Fruit fly (Drosophila melanogaster) whole organism, embryonic: ENCODE data around the gene CG16790.
A peak's percentile ranks its signal among the peaks of the same experiment; 100 is the strongest.

ENCODE experiments used
- Ada2b ChIP-seq: fragments of 200-800 bp; sonication (Bioruptor generic); IDR thresholded peaks from 2 replicates; pipeline ENCODE4 v1.3.6; 2022; ENCODE audit warnings: missing biosample characterization, missing genetic modification characterization
- Antp ChIP-seq: fragments of 200-800 bp; sonication (Bioruptor generic); optimal IDR thresholded peaks from 3 replicates; lab custom pipeline; 2016; ENCODE audit warnings: missing biosample characterization, missing genetic modification characterization
- Atf-2 ChIP-seq: fragments of 200-800 bp; sonication (Bioruptor generic); optimal IDR thresholded peaks from 2 replicates; lab custom pipeline; 2016; ENCODE audit warnings: missing biosample characterization, missing genetic modification characterization
- CG10267 ChIP-seq: fragments of 200-800 bp; sonication (Bioruptor generic); optimal IDR thresholded peaks from 2 replicates; lab custom pipeline; 2018; ENCODE audit warnings: missing biosample characterization, mild to moderate bottlenecking, missing genetic modification characterization, moderate library complexity
- CG10462 ChIP-seq: fragments of 200-800 bp; sonication (Bioruptor generic); optimal IDR thresholded peaks from 2 replicates; lab custom pipeline; 2016; ENCODE audit warnings: missing biosample characterization, missing genetic modification characterization
- CG11695 ChIP-seq: fragments of 200-800 bp; sonication (Bioruptor generic); IDR thresholded peaks from 3 replicates; pipeline ENCODE4 v1.3.6; 2022; ENCODE audit warnings: missing biosample characterization, missing genetic modification characterization
- CG12744 ChIP-seq: fragments of 200-800 bp; sonication (Bioruptor generic); optimal IDR thresholded peaks from 2 replicates; lab custom pipeline; 2016; ENCODE audit warnings: missing biosample characterization, missing genetic modification characterization
- CG12942 ChIP-seq: fragments of 200-800 bp; sonication (Bioruptor generic); optimal IDR thresholded peaks from 3 replicates; lab custom pipeline; 2016; ENCODE audit warnings: missing biosample characterization, missing genetic modification characterization
- CG13624 ChIP-seq: fragments of 200-800 bp; sonication (Bioruptor generic); optimal IDR thresholded peaks from 2 replicates; lab custom pipeline; 2016; ENCODE audit warnings: missing biosample characterization, missing genetic modification characterization
- CG1529 ChIP-seq: fragments of 200-800 bp; sonication (Bioruptor generic); optimal IDR thresholded peaks from 3 replicates; lab custom pipeline; 2018; ENCODE audit warnings: missing biosample characterization, missing genetic modification characterization
- CG16813 ChIP-seq: fragments of 200-800 bp; sonication (Bioruptor generic); IDR thresholded peaks from 3 replicates; pipeline ENCODE4 v1.3.6; 2022; ENCODE audit warnings: missing biosample characterization, missing genetic modification characterization; ENCODE audit not compliant: partially characterized antibody
- CG17359 ChIP-seq: fragments of 200-800 bp; sonication (Bioruptor generic); optimal IDR thresholded peaks from 3 replicates; lab custom pipeline; 2018; ENCODE audit warnings: missing biosample characterization, mild to moderate bottlenecking, missing genetic modification characterization, moderate library complexity
- CG18619 ChIP-seq: fragments of 200-800 bp; sonication (Bioruptor generic); optimal IDR thresholded peaks from 3 replicates; lab custom pipeline; 2017; ENCODE audit warnings: missing biosample characterization, mild to moderate bottlenecking, missing genetic modification characterization
- CG2120 ChIP-seq: fragments of 200-800 bp; sonication (Bioruptor generic); optimal IDR thresholded peaks from 3 replicates; lab custom pipeline; 2016; ENCODE audit warnings: missing biosample characterization, missing genetic modification characterization
- CG2199 ChIP-seq: fragments of 200-800 bp; sonication (Bioruptor generic); IDR thresholded peaks from 3 replicates; pipeline ENCODE4 v1.3.6; 2022; ENCODE audit warnings: missing biosample characterization, missing genetic modification characterization
- CG30403 ChIP-seq: fragments of 200-800 bp; sonication (Bioruptor generic); optimal IDR thresholded peaks from 3 replicates; lab custom pipeline; 2016; ENCODE audit warnings: missing biosample characterization, missing genetic modification characterization
- CG3407 ChIP-seq: fragments of 200-800 bp; sonication (Bioruptor generic); optimal IDR thresholded peaks from 2 replicates; lab custom pipeline; 2018; ENCODE audit warnings: missing biosample characterization, mild to moderate bottlenecking, missing genetic modification characterization
- CG3847 ChIP-seq: fragments of 200-800 bp; sonication (Bioruptor generic); IDR thresholded peaks from 2 replicates; pipeline ENCODE4 v1.3.6; 2022; ENCODE audit warnings: missing biosample characterization, missing genetic modification characterization
- CG6689 ChIP-seq: fragments of 200-800 bp; sonication (Bioruptor generic); IDR thresholded peaks from 2 replicates; pipeline ENCODE4 v1.3.6; 2022; ENCODE audit warnings: missing biosample characterization, missing genetic modification characterization
- CG6791 ChIP-seq: fragments of 200-800 bp; sonication (Bioruptor generic); IDR thresholded peaks from 3 replicates; pipeline ENCODE4 v1.3.6; 2022; ENCODE audit warnings: missing biosample characterization, missing genetic modification characterization; ENCODE audit not compliant: partially characterized antibody
- CG7786 ChIP-seq: fragments of 200-800 bp; sonication (Bioruptor generic); optimal IDR thresholded peaks from 2 replicates; lab custom pipeline; 2016; ENCODE audit warnings: missing biosample characterization, missing genetic modification characterization
- Camta ChIP-seq: fragments of 200-800 bp; sonication (Bioruptor generic); optimal IDR thresholded peaks from 2 replicates; lab custom pipeline; 2016; ENCODE audit warnings: missing biosample characterization, missing genetic modification characterization
- CrebB ChIP-seq: fragments of 200-800 bp; sonication (Bioruptor generic); optimal IDR thresholded peaks from 3 replicates; lab custom pipeline; 2018; ENCODE audit warnings: missing biosample characterization, mild to moderate bottlenecking, missing genetic modification characterization
- D19A ChIP-seq: fragments of 200-800 bp; optimal IDR thresholded peaks from 3 replicates; lab custom pipeline; 2019; ENCODE audit warnings: missing biosample characterization, mild to moderate bottlenecking, missing genetic modification characterization, moderate library complexity
- Deaf1 ChIP-seq: fragments of 200-800 bp; optimal IDR thresholded peaks from 3 replicates; lab custom pipeline; 2019; ENCODE audit warnings: missing biosample characterization, mild to moderate bottlenecking, missing genetic modification characterization, moderate library complexity
- Doc2 ChIP-seq: fragments of 200-800 bp; sonication (Bioruptor generic); IDR thresholded peaks from 2 replicates; pipeline ENCODE4 v1.3.6; 2022; ENCODE audit warnings: missing biosample characterization, missing genetic modification characterization
- Dp ChIP-seq: fragments of 200-800 bp; sonication (Bioruptor generic); optimal IDR thresholded peaks from 2 replicates; lab custom pipeline; 2018; ENCODE audit warnings: missing biosample characterization, mild to moderate bottlenecking, missing genetic modification characterization, moderate library complexity
- Optix ChIP-seq: fragments of 200-800 bp; sonication (Bioruptor generic); IDR thresholded peaks from 3 replicates; pipeline ENCODE4 v1.3.6; 2022; ENCODE audit warnings: missing biosample characterization, missing genetic modification characterization
- Sox100B ChIP-seq: fragments of 200-800 bp; sonication (Bioruptor generic); optimal IDR thresholded peaks from 3 replicates; lab custom pipeline; 2018; ENCODE audit warnings: missing biosample characterization, mild to moderate bottlenecking, missing genetic modification characterization
- Spps ChIP-seq: fragments of 200-800 bp; sonication (Bioruptor generic); optimal IDR thresholded peaks from 2 replicates; lab custom pipeline; 2018; ENCODE audit warnings: missing biosample characterization, mild to moderate bottlenecking, missing genetic modification characterization
- Ssrp ChIP-seq: fragments of 200-800 bp; sonication (Bioruptor generic); optimal IDR thresholded peaks from 2 replicates; lab custom pipeline; 2018; ENCODE audit warnings: missing biosample characterization, mild to moderate bottlenecking, missing genetic modification characterization, moderate library complexity
- abd-A ChIP-seq: fragments of 200-800 bp; sonication (Bioruptor generic); optimal IDR thresholded peaks from 3 replicates; lab custom pipeline; 2019; ENCODE audit warnings: missing biosample characterization, mild to moderate bottlenecking, missing genetic modification characterization, moderate library complexity
- cad ChIP-seq: fragments of >200 bp; optimal IDR thresholded peaks from 2 replicates; lab custom pipeline; 2017; ENCODE audit warnings: missing biosample characterization, missing genetic modification characterization
- cg ChIP-seq: fragments of 200-800 bp; sonication (Bioruptor generic); optimal IDR thresholded peaks from 3 replicates; lab custom pipeline; 2019; ENCODE audit warnings: missing biosample characterization, mild to moderate bottlenecking, missing genetic modification characterization, moderate library complexity
- ci ChIP-seq: fragments of 200-800 bp; sonication (Bioruptor generic); IDR thresholded peaks from 3 replicates; pipeline ENCODE4 v1.3.6; 2022; ENCODE audit warnings: missing biosample characterization, missing genetic modification characterization
- dmrt99B ChIP-seq: fragments of 200-800 bp; sonication (Bioruptor generic); optimal IDR thresholded peaks from 2 replicates; lab custom pipeline; 2018; ENCODE audit warnings: missing biosample characterization, mild to moderate bottlenecking, missing genetic modification characterization, moderate library complexity
- emc ChIP-seq: fragments of 200-800 bp; sonication (Bioruptor generic); optimal IDR thresholded peaks from 2 replicates; lab custom pipeline; 2016; ENCODE audit warnings: missing biosample characterization, missing genetic modification characterization
- ems ChIP-seq: fragments of 200-800 bp; sonication (Bioruptor generic); optimal IDR thresholded peaks from 3 replicates; lab custom pipeline; 2016; ENCODE audit warnings: missing biosample characterization, missing genetic modification characterization
- ewg ChIP-seq: fragments of 200-800 bp; sonication (Bioruptor generic); optimal IDR thresholded peaks from 3 replicates; lab custom pipeline; 2017; ENCODE audit warnings: mild to moderate bottlenecking, missing biosample characterization, missing genetic modification reagents, missing genetic modification characterization
- gcm ChIP-seq: fragments of 200-800 bp; sonication (Bioruptor generic); optimal IDR thresholded peaks from 2 replicates; lab custom pipeline; 2019; ENCODE audit warnings: missing biosample characterization, mild to moderate bottlenecking, missing genetic modification characterization, moderate library complexity
- ham ChIP-seq: fragments of 200-800 bp; sonication (Bioruptor generic); IDR thresholded peaks from 2 replicates; pipeline ENCODE4 v1.3.6; 2022; ENCODE audit warnings: missing biosample characterization, missing genetic modification characterization
- ind ChIP-seq: fragments of 200-800 bp; sonication (Bioruptor generic); optimal IDR thresholded peaks from 3 replicates; lab custom pipeline; 2016; ENCODE audit warnings: missing biosample characterization, missing genetic modification characterization
- lilli ChIP-seq: fragments of 200-800 bp; sonication (Bioruptor generic); optimal IDR thresholded peaks from 3 replicates; lab custom pipeline; 2016; ENCODE audit warnings: missing biosample characterization, missing genetic modification characterization
- mirr ChIP-seq: fragments of 200-800 bp; sonication (Bioruptor generic); optimal IDR thresholded peaks from 3 replicates; lab custom pipeline; 2018; ENCODE audit warnings: missing biosample characterization, mild to moderate bottlenecking, missing genetic modification characterization
- pb ChIP-seq: fragments of 200-800 bp; sonication (Bioruptor generic); optimal IDR thresholded peaks from 3 replicates; lab custom pipeline; 2016; ENCODE audit warnings: missing biosample characterization, missing genetic modification characterization
- repo ChIP-seq: fragments of 200-800 bp; sonication (Bioruptor generic); optimal IDR thresholded peaks from 2 replicates; lab custom pipeline; 2016; ENCODE audit warnings: missing biosample characterization, missing genetic modification characterization
- sens-2 ChIP-seq: fragments of 200-800 bp; sonication (Bioruptor generic); IDR thresholded peaks from 2 replicates; pipeline ENCODE4 v1.3.6; 2022; ENCODE audit warnings: missing biosample characterization, missing genetic modification characterization
- sim ChIP-seq: fragments of 200-800 bp; sonication (Bioruptor generic); IDR thresholded peaks from 2 replicates; pipeline ENCODE4 v1.3.6; 2022; ENCODE audit warnings: missing biosample characterization, missing genetic modification characterization
- sna ChIP-seq: fragments of 200-800 bp; sonication (Bioruptor generic); IDR thresholded peaks from 2 replicates; pipeline ENCODE4 v1.3.6; 2022; ENCODE audit warnings: missing biosample characterization, missing genetic modification characterization; ENCODE audit not compliant: partially characterized antibody
- tio ChIP-seq: fragments of 200-800 bp; sonication (Bioruptor generic); optimal IDR thresholded peaks from 2 replicates; lab custom pipeline; 2017; ENCODE audit warnings: missing biosample characterization, missing genetic modification characterization, inconsistent platforms
- tx ChIP-seq: fragments of 200-800 bp; sonication (Bioruptor generic); optimal IDR thresholded peaks from 2 replicates; lab custom pipeline; 2016; ENCODE audit warnings: missing biosample characterization, missing genetic modification characterization
- zf30C ChIP-seq: fragments of 200-800 bp; sonication (Bioruptor generic); optimal IDR thresholded peaks from 3 replicates; lab custom pipeline; 2018; ENCODE audit warnings: missing biosample characterization, mild to moderate bottlenecking, missing genetic modification characterization

The CG16790 gene

DNA sequence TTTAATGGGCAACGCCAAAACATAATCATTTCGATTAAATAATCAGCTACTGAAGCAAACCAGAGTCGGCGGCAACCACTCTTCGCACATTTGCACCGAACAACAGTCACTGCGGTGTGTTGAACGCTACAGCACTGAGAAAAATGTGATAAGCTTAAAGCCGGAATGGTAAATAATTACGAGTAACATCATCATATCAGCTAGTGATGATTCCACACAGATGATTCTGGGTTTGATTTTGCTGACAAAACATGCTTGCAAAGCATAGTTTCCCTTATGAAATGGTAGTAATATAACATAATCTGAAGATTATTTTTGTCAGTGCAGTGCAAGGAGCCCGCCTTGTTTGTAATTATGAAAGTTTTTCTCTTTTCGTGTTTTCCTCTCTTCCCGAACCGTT lies 28.1 kb upstream of the CG16790 start (continued):
- peak; percentile 62 for TF ChIP-seq Spps
- TF ChIP-seq sens-2 (GFP tag; lab: Robert Waterston, UW): no peak
- no peak for TF ChIP-seq cad
- no peak for TF ChIP-seq CG12744 (GFP tag; lab: Kevin White, UChicago)
- TF ChIP-seq Sox100B (GFP tag; lab: Kevin White, UChicago): peak; percentile 39
- no peak for TF ChIP-seq CG3847 (GFP tag; lab: Robert Waterston, UW)
- TF ChIP-seq cg: no peak
- TF ChIP-seq tio (GFP tag; lab: Kevin White, UChicago): peak; percentile 29
- TF ChIP-seq pb: no peak
- TF ChIP-seq ham (GFP tag; lab: Robert Waterston, UW): no peak
- TF ChIP-seq ems: no peak
- no peak for TF ChIP-seq Deaf1 (tag; lab: Kevin White, UChicago)
- no peak for TF ChIP-seq repo (GFP tag; lab: Kevin White, UChicago)
- TF ChIP-seq CG1529 (GFP tag; lab: Kevin White, UChicago): peak; percentile 52
- peak; percentile 35 for TF ChIP-seq ind (GFP tag; lab: Kevin White, UChicago)
- no peak for TF ChIP-seq Dp
- no peak for TF ChIP-seq tx (GFP tag; lab: Kevin White, UChicago)
- TF ChIP-seq CG17359: peak; percentile 73
- TF ChIP-seq CG2120 (GFP tag; lab: Kevin White, UChicago): no peak
- TF ChIP-seq CG6689: peak; percentile 24; the same call in 1 of the 2 replicates
- peak; percentile 54 for TF ChIP-seq CG3407 (GFP tag; lab: Kevin White, UChicago)
- TF ChIP-seq CG6791 (GFP tag; lab: Robert Waterston, UW): no peak
- TF ChIP-seq emc (GFP tag; lab: Kevin White, UChicago): no peak
- no peak for TF ChIP-seq mirr
- TF ChIP-seq CG18619 (GFP tag; lab: Kevin White, UChicago): peak; percentile 39
- TF ChIP-seq CG10267 (tag; lab: Kevin White, UChicago): peak; percentile 45
- no peak for TF ChIP-seq Doc2
- TF ChIP-seq CG10462 (GFP tag; lab: Kevin White, UChicago): peak; percentile 46
- peak; percentile 47 for TF ChIP-seq lilli (GFP tag; lab: Kevin White, UChicago)
- peak; percentile 53 for TF ChIP-seq Atf-2
- TF ChIP-seq CG11695: 0 out of 3 replicates have a peak, but pooled peaks have one; percentile 12
- TF ChIP-seq CG12942: no peak
- 0 out of 2 replicates have a peak, but pooled peaks have one; percentile 40 for TF ChIP-seq sim (GFP tag; lab: Robert Waterston, UW)
- no peak for TF ChIP-seq CG16813 (GFP tag; lab: Robert Waterston, UW)
- peak; percentile 75; the same call in 2 of the 3 replicates for TF ChIP-seq ci (GFP tag; lab: Robert Waterston, UW)
- peak; percentile 71 for TF ChIP-seq dmrt99B (tag; lab: Kevin White, UChicago)
- TF ChIP-seq sna: no peak
- TF ChIP-seq D19A (tag; lab: Kevin White, UChicago): peak; percentile 54
- peak; percentile 58 for TF ChIP-seq Antp (GFP tag; lab: Kevin White, UChicago)
- TF ChIP-seq CG30403 (GFP tag; lab: Kevin White, UChicago): peak; percentile 44
- peak; percentile 45 for TF ChIP-seq gcm (GFP tag; lab: Kevin White, UChicago)
- TF ChIP-seq CrebB (tag; lab: Kevin White, UChicago): no peak
- no peak; the same call in 1 of the 2 replicates for TF ChIP-seq Ada2b (GFP tag; lab: Robert Waterston, UW)
- peak; percentile 12 for TF ChIP-seq Camta (GFP tag; lab: Kevin White, UChicago)
- no peak for TF ChIP-seq CG13624 (GFP tag; lab: Kevin White, UChicago)
- peak; percentile 47; the same call in 1 of the 3 replicates for TF ChIP-seq Optix
- no peak for TF ChIP-seq abd-A (tag; lab: Kevin White, UChicago)
- no peak for TF ChIP-seq CG2199
- TF ChIP-seq Ssrp (tag; lab: Kevin White, UChicago): peak; percentile 65
- peak; percentile 12 for TF ChIP-seq CG7786
- peak; percentile 48 for TF ChIP-seq ewg (GFP tag; lab: Kevin White, UChicago)
- peak; percentile 41 for TF ChIP-seq zf30C (GFP tag; lab: Kevin White, UChicago)
